Worm (Caenorhabditis elegans): ENCODE data around the gene F36H1.11.

- TF ChIP-seq ref-1 (GFP tag; conservative IDR thresholded peaks at IDR 0.05): no peak
- no peak for TF ChIP-seq ztf-29 (GFP tag; IDR thresholded peaks at IDR 0.05)
- TF ChIP-seq med-1 (GFP tag; optimal IDR thresholded peaks at IDR 0.05; ENCODE audit: insufficient read depth): no peak
- TF ChIP-seq flt-1 (GFP tag; IDR thresholded peaks at IDR 0.05): no peak
These were observed 37.1 kb upstream of the F36H1.11 start, which contains the start of gene ndx-9 for ce11 chrIV:11011920-11012319.

All from whole organism, midembryonic.